Fruit fly (Drosophila melanogaster): Measurements from ENCODE around the gene CG9213.

CG9213 gene

DNA sequence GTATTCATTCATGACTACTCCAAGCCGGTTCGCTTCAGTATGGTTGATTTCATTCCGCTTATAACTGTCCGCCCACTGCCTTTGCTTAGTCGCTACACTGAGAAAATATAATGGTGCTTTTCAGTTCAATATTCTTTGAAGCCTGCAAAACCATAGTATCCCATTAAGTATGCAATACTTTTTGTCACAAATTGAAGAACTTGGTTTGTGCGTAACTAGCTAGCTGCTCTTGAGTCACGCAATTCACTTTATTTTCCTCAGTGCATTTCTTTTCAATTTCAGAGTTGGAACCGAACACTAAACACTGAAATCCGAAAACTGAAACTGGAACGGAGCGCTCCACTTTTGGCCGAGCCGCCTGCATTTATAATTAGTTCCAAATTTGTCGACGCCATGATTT is 25.4 kb upstream of the CG9213 start (continued):
- TF ChIP-seq Sox100B (GFP tag; optimal IDR thresholded peaks at IDR 0.05) (peak; percentile 42), CG3838 (GFP tag; optimal IDR thresholded peaks at IDR 0.05) (no peak), CG12744 (GFP tag; optimal IDR thresholded peaks at IDR 0.05) (peak; percentile 7), Dfd (GFP tag; optimal IDR thresholded peaks at IDR 0.05) (no peak), CG2199 (GFP tag; IDR thresholded peaks at IDR 0.05) (no peak), Hr3 (GFP tag; optimal IDR thresholded peaks at IDR 0.05) (peak; percentile 34), CG7928 (GFP tag; optimal IDR thresholded peaks at IDR 0.05) (peak; percentile 14), CG2712 (tag; optimal IDR thresholded peaks at IDR 0.05) (peak; percentile 46), gcm2 (GFP tag; optimal IDR thresholded peaks at IDR 0.05) (no peak), ara (GFP tag; IDR thresholded peaks at IDR 0.05) (no peak), ken (GFP tag; IDR thresholded peaks at IDR 0.05) (peak; percentile 50; the same call in 2 of the 3 replicates), Doc2 (GFP tag; IDR thresholded peaks at IDR 0.05) (no peak), fd64A (GFP tag; optimal IDR thresholded peaks at IDR 0.05) (no peak), CG2116 (GFP tag; optimal IDR thresholded peaks at IDR 0.05) (no peak), corto (GFP tag; optimal IDR thresholded peaks at IDR 0.05) (no peak), jing (GFP tag; optimal IDR thresholded peaks at IDR 0.05) (no peak), CG14965 (GFP tag; optimal IDR thresholded peaks at IDR 0.05; ENCODE audit: borderline replicate concordance) (no peak), ttk (GFP tag; IDR thresholded peaks at IDR 0.05) (peak; percentile 45; the same call in 1 of the 2 replicates), CG4360 (GFP tag; IDR thresholded peaks at IDR 0.05) (no peak), CG9817 (tag; optimal IDR thresholded peaks at IDR 0.05) (peak; percentile 65), ci (GFP tag; IDR thresholded peaks at IDR 0.05) (peak; percentile 74; the same call in 2 of the 3 replicates), CG13123 (GFP tag; optimal IDR thresholded peaks at IDR 0.05) (no peak), H2.0 (GFP tag; IDR thresholded peaks at IDR 0.05) (peak; percentile 49; the same call in 1 of the 2 replicates), Dbx (GFP tag; IDR thresholded peaks at IDR 0.05) (0 out of 3 replicates have a peak, but pooled peaks have one; percentile 43), CG16863 (GFP tag; optimal IDR thresholded peaks at IDR 0.05) (peak; percentile 20), da (GFP tag; optimal IDR thresholded peaks at IDR 0.05) (no peak), CG15073 (GFP tag; optimal IDR thresholded peaks at IDR 0.05) (no peak), Six4 (GFP tag; optimal IDR thresholded peaks at IDR 0.05) (peak; percentile 33), CG6254 (GFP tag; optimal IDR thresholded peaks at IDR 0.05) (no peak), CG34224 (GFP tag; IDR thresholded peaks at IDR 0.05; ENCODE audit: partially characterized antibody) (no peak), p53 (GFP tag; optimal IDR thresholded peaks at IDR 0.05) (no peak), CG9727 (GFP tag; optimal IDR thresholded peaks at IDR 0.05) (no peak), Sin3A (optimal IDR thresholded peaks at IDR 0.05) (no peak), CG6791 (GFP tag; IDR thresholded peaks at IDR 0.05; ENCODE audit: partially characterized antibody) (no peak), Ada2b (GFP tag; IDR thresholded peaks at IDR 0.05) (peak; percentile 52; the same call in 1 of the 2 replicates), pho (GFP tag; optimal IDR thresholded peaks at IDR 0.05) (peak; percentile 1), Dll (GFP tag; IDR thresholded peaks at IDR 0.05; ENCODE audit: partially characterized antibody) (no peak), eyg (GFP tag; optimal IDR thresholded peaks at IDR 0.05) (no peak), crp (GFP tag; optimal IDR thresholded peaks at IDR 0.05) (no peak), Taf1 (GFP tag; IDR thresholded peaks at IDR 0.05) (no peak), ems (GFP tag; optimal IDR thresholded peaks at IDR 0.05) (peak; percentile 25), CHES-1-like (GFP tag; optimal IDR thresholded peaks at IDR 0.05) (peak; percentile 12), wor (GFP tag; IDR thresholded peaks at IDR 0.05) (no peak), CG32532 (GFP tag; IDR thresholded peaks at IDR 0.05) (peak; percentile 57), CG11085 (GFP tag; IDR thresholded peaks at IDR 0.05) (no peak), BtbVII (GFP tag; optimal IDR thresholded peaks at IDR 0.05) (peak; percentile 29), dan (GFP tag; IDR thresholded peaks at IDR 0.05) (no peak), Sry-δ (GFP tag; optimal IDR thresholded peaks at IDR 0.05) (no peak), CG3995 (GFP tag; optimal IDR thresholded peaks at IDR 0.05) (no peak), en (GFP tag; optimal IDR thresholded peaks at IDR 0.05) (peak; percentile 50), Side (GFP tag; optimal IDR thresholded peaks at IDR 0.05) (peak; percentile 29), zen2 (GFP tag; IDR thresholded peaks at IDR 0.05; ENCODE audit: partially characterized antibody) (no peak), psq (GFP tag; optimal IDR thresholded peaks at IDR 0.05) (no peak)
